Worm (Caenorhabditis elegans) whole organism, early embryonic: ENCODE data around the gene mdt-29.

Experiments used
- B0310.2 ChIP-seq: sonication (generic microtip); optimal IDR thresholded peaks from 2 replicates; lab custom pipeline; 2016; ENCODE audit warnings: mild to moderate bottlenecking, missing genetic modification characterization, missing compliant biosample characterization
- F13C5.2 ChIP-seq: sonication (generic microtip); optimal IDR thresholded peaks from 2 replicates; lab custom pipeline; 2017; ENCODE audit warnings: mild to moderate bottlenecking, missing genetic modification characterization, inconsistent platforms, missing compliant biosample characterization
- aly-1 ChIP-seq: sonication (generic microtip); optimal IDR thresholded peaks from 2 replicates; lab custom pipeline; 2016; ENCODE audit warnings: missing genetic modification characterization, missing compliant biosample characterization
- ama-1 ChIP-seq: fragments of 150-350 bp; optimal IDR thresholded peaks from 2 replicates; lab custom pipeline; 2014
- ceh-13 ChIP-seq: fragments of 200-800 bp; sonication (Bioruptor generic); optimal IDR thresholded peaks from 2 replicates; lab custom pipeline; 2018; ENCODE audit warnings: mild to moderate bottlenecking, missing genetic modification characterization, missing compliant biosample characterization
- ceh-36 ChIP-seq: sonication (generic microtip); optimal IDR thresholded peaks from 2 replicates; lab custom pipeline; 2016; ENCODE audit warnings: missing genetic modification characterization, inconsistent platforms, missing compliant biosample characterization
- ets-7 ChIP-seq: sonication (generic microtip); optimal IDR thresholded peaks from 2 replicates; lab custom pipeline; 2016; ENCODE audit warnings: missing genotype, missing genetic modification characterization, missing compliant biosample characterization
- flt-1 ChIP-seq: fragments of 200-800 bp; sonication (Bioruptor generic); IDR thresholded peaks from 2 replicates; pipeline ENCODE4 v1.3.6; 2022; ENCODE audit warnings: missing genetic modification characterization, missing compliant biosample characterization
- hmbx-1 ChIP-seq: sonication (generic microtip); optimal IDR thresholded peaks from 2 replicates; lab custom pipeline; 2016; ENCODE audit warnings: mild to moderate bottlenecking, missing genetic modification characterization, missing compliant biosample characterization
- hmg-4 ChIP-seq: fragments of 200-800 bp; sonication (Bioruptor generic); optimal IDR thresholded peaks from 2 replicates; lab custom pipeline; 2018; ENCODE audit warnings: mild to moderate bottlenecking, missing genetic modification characterization, missing compliant biosample characterization
- hnd-1 ChIP-seq: sonication (generic microtip); optimal IDR thresholded peaks from 2 replicates; lab custom pipeline; 2016; ENCODE audit warnings: missing genetic modification characterization, missing compliant biosample characterization
- pes-1 ChIP-seq: fragments of 200-800 bp; sonication (Bioruptor generic); IDR thresholded peaks from 2 replicates; pipeline ENCODE4 v1.3.6; 2022; ENCODE audit warnings: missing genetic modification reagents, missing genetic modification characterization, missing compliant biosample characterization
- scrt-1 ChIP-seq: fragments of 200-800 bp; sonication (Bioruptor generic); IDR thresholded peaks from 2 replicates; pipeline ENCODE4 v1.3.6; 2022; ENCODE audit warnings: missing genetic modification characterization, missing compliant biosample characterization
- sea-1 ChIP-seq: fragments of 200-800 bp; sonication (Bioruptor generic); conservative IDR thresholded peaks from 2 replicates; pipeline ENCODE4 v1.3.6; 2022; ENCODE audit warnings: missing genetic modification characterization, missing compliant biosample characterization
- tbx-11 ChIP-seq: fragments of 200-800 bp; sonication (Bioruptor generic); IDR thresholded peaks from 2 replicates; pipeline ENCODE4 v1.3.6; 2022; ENCODE audit warnings: missing genetic modification characterization, missing compliant biosample characterization
- tbx-37 ChIP-seq: fragments of 200-800 bp; sonication (Bioruptor generic); conservative IDR thresholded peaks from 2 replicates; pipeline ENCODE4 v1.3.6; 2022; ENCODE audit warnings: missing genetic modification reagents, missing genetic modification characterization, missing compliant biosample characterization
- tra-4 ChIP-seq: sonication (generic microtip); optimal IDR thresholded peaks from 2 replicates; lab custom pipeline; 2017; ENCODE audit warnings: missing genetic modification characterization, missing compliant biosample characterization

Gene mdt-29

ce11 chrIII:13772876-13773275 is at the start of gene mdt-29:
Gene mdt-29 (plus strand): TSS chrIII:13773176.
- TF ChIP-seq ceh-36 (tag; lab: Kevin White, UChicago) (no peak), F13C5.2 (no peak), hmg-4 (no peak), hnd-1 (tag; lab: Kevin White, UChicago) (no peak), ama-1 (lab: Kevin White, UChicago) (no peak), aly-1 (tag; lab: Kevin White, UChicago) (no peak), flt-1 (GFP tag; lab: Robert Waterston, UW) (no peak), B0310.2 (tag; lab: Kevin White, UChicago) (no peak), pes-1 (GFP tag; lab: Robert Waterston, UW) (no peak), hmbx-1 (tag; lab: Kevin White, UChicago) (no peak), sea-1 (no peak), scrt-1 (GFP tag; lab: Robert Waterston, UW) (no peak), tbx-11 (GFP tag; lab: Robert Waterston, UW) (no peak), ceh-13 (GFP tag; lab: Kevin White, UChicago) (no peak)

ce11 chrIII:13724018-13724892 is 48.7 kb upstream of the mdt-29 start:
- TF ChIP-seq tbx-37 (GFP tag; lab: Robert Waterston, UW) (no peak), ceh-36 (tag; lab: Kevin White, UChicago) (no peak), ets-7 (tag; lab: Kevin White, UChicago) (no peak), ama-1 (lab: Kevin White, UChicago) (peak; percentile 9), F13C5.2 (no peak)

ce11 chrIII:13729760-13730159 is 43.2 kb upstream of the mdt-29 start:
- no peak for TF ChIP-seq sea-1
- no peak for TF ChIP-seq hmg-4
- TF ChIP-seq ceh-36 (tag; lab: Kevin White, UChicago), result no peak
- no peak for TF ChIP-seq hnd-1 (tag; lab: Kevin White, UChicago)
- no peak for TF ChIP-seq ama-1 (lab: Kevin White, UChicago)
- no peak for TF ChIP-seq tra-4
- no peak for TF ChIP-seq ets-7 (tag; lab: Kevin White, UChicago)
- no peak for TF ChIP-seq hmbx-1 (tag; lab: Kevin White, UChicago)
- no peak for TF ChIP-seq pes-1 (GFP tag; lab: Robert Waterston, UW)
- no peak for TF ChIP-seq B0310.2 (tag; lab: Kevin White, UChicago)
- TF ChIP-seq tbx-11 (GFP tag; lab: Robert Waterston, UW), result no peak
- no peak for TF ChIP-seq ceh-13 (GFP tag; lab: Kevin White, UChicago)
- TF ChIP-seq flt-1 (GFP tag; lab: Robert Waterston, UW), result no peak
- TF ChIP-seq aly-1 (tag; lab: Kevin White, UChicago), result no peak
- TF ChIP-seq tbx-37 (GFP tag; lab: Robert Waterston, UW), result no peak
- no peak for TF ChIP-seq scrt-1 (GFP tag; lab: Robert Waterston, UW)

ce11 chrIII:13731589-13731988 is 41.4 kb upstream of the mdt-29 start, which contains the start of gene W06F12.2:
Gene W06F12.2 (minus strand): TSS chrIII:13731689.
- TF ChIP-seq ceh-13 (GFP tag; lab: Kevin White, UChicago), result no peak
- TF ChIP-seq ets-7 (tag; lab: Kevin White, UChicago), result no peak
- no peak for TF ChIP-seq hmg-4
- TF ChIP-seq tbx-37 (GFP tag; lab: Robert Waterston, UW), result no peak
- TF ChIP-seq flt-1 (GFP tag; lab: Robert Waterston, UW), result no peak
- no peak for TF ChIP-seq F13C5.2
- TF ChIP-seq hmbx-1 (tag; lab: Kevin White, UChicago), result no peak
- TF ChIP-seq aly-1 (tag; lab: Kevin White, UChicago), result no peak
- no peak for TF ChIP-seq sea-1
- no peak for TF ChIP-seq ceh-36 (tag; lab: Kevin White, UChicago)
- no peak for TF ChIP-seq ama-1 (lab: Kevin White, UChicago)

ce11 chrIII:13732665-13733064 is 40.3 kb upstream of the mdt-29 start:
- no peak for TF ChIP-seq tra-4
- TF ChIP-seq F13C5.2, result no peak
- no peak for TF ChIP-seq scrt-1 (GFP tag; lab: Robert Waterston, UW)
- no peak for TF ChIP-seq hmbx-1 (tag; lab: Kevin White, UChicago)
- no peak for TF ChIP-seq pes-1 (GFP tag; lab: Robert Waterston, UW)
- TF ChIP-seq ceh-13 (GFP tag; lab: Kevin White, UChicago), result no peak
- TF ChIP-seq hmg-4, result no peak
- no peak for TF ChIP-seq aly-1 (tag; lab: Kevin White, UChicago)
- TF ChIP-seq flt-1 (GFP tag; lab: Robert Waterston, UW), result no peak
- TF ChIP-seq tbx-37 (GFP tag; lab: Robert Waterston, UW), result no peak
- no peak for TF ChIP-seq ceh-36 (tag; lab: Kevin White, UChicago)
- no peak for TF ChIP-seq B0310.2 (tag; lab: Kevin White, UChicago)
- TF ChIP-seq ama-1 (lab: Kevin White, UChicago), result no peak
- TF ChIP-seq hnd-1 (tag; lab: Kevin White, UChicago), result no peak
- TF ChIP-seq ets-7 (tag; lab: Kevin White, UChicago), result no peak
- TF ChIP-seq tbx-11 (GFP tag; lab: Robert Waterston, UW), result no peak
- TF ChIP-seq sea-1, result no peak

- TF ChIP-seq flt-1 (GFP tag; lab: Robert Waterston, UW), result no peak
- TF ChIP-seq hmbx-1 (tag; lab: Kevin White, UChicago), result no peak
- no peak for TF ChIP-seq scrt-1 (GFP tag; lab: Robert Waterston, UW)
- TF ChIP-seq tbx-11 (GFP tag; lab: Robert Waterston, UW), result no peak
- no peak for TF ChIP-seq F13C5.2
- TF ChIP-seq pes-1 (GFP tag; lab: Robert Waterston, UW), result no peak
- no peak for TF ChIP-seq tbx-37 (GFP tag; lab: Robert Waterston, UW)
- no peak for TF ChIP-seq hmg-4
- no peak for TF ChIP-seq ceh-36 (tag; lab: Kevin White, UChicago)
- no peak for TF ChIP-seq B0310.2 (tag; lab: Kevin White, UChicago)
Observed at ce11 chrIII:13733833-13734232, 39.1 kb upstream of the mdt-29 start.
